Worm (Caenorhabditis elegans) whole organism, L4 larva: ENCODE results near the gene sptl-3.

Experiments used
- ama-1 ChIP-seq: fragments of 150-350 bp; optimal IDR thresholded peaks from 2 replicates; lab custom pipeline; 2014; ENCODE audit warnings: inconsistent platforms, mixed read lengths
- egl-27 ChIP-seq: sonication (generic microtip); optimal IDR thresholded peaks from 3 replicates; lab custom pipeline; 2017; ENCODE audit warnings: missing biosample characterization, missing genetic modification reagents, missing genetic modification characterization
- lin-39 ChIP-seq: fragments of 150-350 bp; optimal IDR thresholded peaks from 2 replicates; lab custom pipeline; 2014; ENCODE audit warnings: missing biosample characterization, missing genetic modification reagents, missing genetic modification characterization
- lsy-2 ChIP-seq, 2 experiments: fragments of 150-350 bp in 1 of 2; sonication (generic microtip) in 1 of 2; optimal IDR thresholded peaks; 2 replicates each; lab custom pipeline; 2014 to 2017; ENCODE audit warnings: missing biosample characterization in 2 of 2, missing genetic modification characterization in 2 of 2
- madf-5 ChIP-seq, 2 experiments: fragments of 200-800 bp; sonication (Bioruptor generic); IDR thresholded peaks; 2 replicates each; pipeline ENCODE4 v1.3.6; 2022; ENCODE audit warnings: missing compliant biosample characterization in 2 of 2, missing genetic modification characterization in 2 of 2
- mxl-2 ChIP-seq: fragments of 200-800 bp; sonication (Bioruptor generic); conservative IDR thresholded peaks from 2 replicates; pipeline ENCODE4 v1.3.6; 2022; ENCODE audit warnings: missing genetic modification reagents, missing genetic modification characterization, missing compliant biosample characterization
- nhr-11 ChIP-seq: fragments of 150-350 bp; optimal IDR thresholded peaks from 2 replicates; lab custom pipeline; 2014; ENCODE audit warnings: missing biosample characterization, missing genetic modification characterization
- nhr-237 ChIP-seq: sonication (generic microtip); optimal IDR thresholded peaks from 2 replicates; lab custom pipeline; 2017; ENCODE audit warnings: missing biosample characterization, missing genetic modification characterization
- nhr-77 ChIP-seq: fragments of 150-350 bp; optimal IDR thresholded peaks from 2 replicates; lab custom pipeline; 2014; ENCODE audit warnings: missing biosample characterization, missing genetic modification characterization
- rbr-2 ChIP-seq: sonication (generic microtip); optimal IDR thresholded peaks from 2 replicates; lab custom pipeline; 2016; ENCODE audit warnings: missing genotype, missing genetic modification characterization, missing compliant biosample characterization
- snpc-4 ChIP-seq: fragments of 150-350 bp; optimal IDR thresholded peaks from 2 replicates; lab custom pipeline; 2014; ENCODE audit warnings: missing biosample characterization, missing genetic modification characterization
- tra-1 ChIP-seq: fragments of 200-800 bp; sonication (Bioruptor generic); IDR thresholded peaks from 2 replicates; pipeline ENCODE4 v1.3.6; 2022; ENCODE audit warnings: missing genetic modification reagents, missing genetic modification characterization, missing compliant biosample characterization

DNA sequence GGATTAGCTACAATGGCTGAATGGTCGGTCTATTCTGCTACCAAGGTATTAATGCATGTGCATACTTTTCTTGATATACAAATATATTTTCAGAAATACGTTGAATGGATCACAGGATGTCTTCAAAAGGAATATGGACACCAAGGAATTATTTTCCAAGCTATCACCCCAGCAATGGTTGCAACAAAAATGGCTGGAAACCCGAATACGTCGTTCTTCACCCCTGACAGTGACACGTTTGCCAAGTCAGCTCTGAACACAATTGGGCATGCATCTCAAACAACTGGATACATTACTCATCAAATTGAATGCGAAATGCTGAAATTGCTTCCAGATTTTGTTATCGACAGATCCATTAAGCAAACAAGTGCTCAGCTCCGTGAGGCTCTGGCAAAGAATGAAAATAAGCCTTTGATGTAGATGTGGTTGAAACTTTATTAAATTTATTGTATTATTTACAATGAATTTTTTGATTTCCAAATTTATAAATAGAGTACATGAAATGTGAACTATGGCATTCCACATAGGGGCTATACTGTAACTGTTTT lies 14.5 kb downstream of the sptl-3 start:
- TF ChIP-seq lsy-2 (tag; optimal IDR thresholded peaks at IDR 0.05; lab: Kevin White, UChicago) (peak; percentile 69 to 72), nhr-11 (tag; lab: Kevin White, UChicago) (peak; percentile 11), tra-1 (GFP tag; lab: Robert Waterston, UW) (peak; percentile 9; the same call in 1 of the 2 replicates), snpc-4 (tag; lab: Kevin White, UChicago) (no peak), nhr-77 (tag; lab: Kevin White, UChicago) (peak; percentile 89), lin-39 (no peak), rbr-2 (tag; lab: Kevin White, UChicago) (no peak), nhr-237 (tag; lab: Kevin White, UChicago) (no peak), ama-1 (lab: Kevin White, UChicago) (no peak), egl-27 (tag; lab: Kevin White, UChicago) (no peak), mxl-2 (GFP tag; lab: Robert Waterston, UW) (no peak), madf-5 (GFP tag; IDR thresholded peaks at IDR 0.05; lab: Robert Waterston, UW) (0 out of 4 replicates have a peak, but pooled peaks of 1 of the 2 experiments have one; percentile 52)
